Worm (Caenorhabditis elegans) whole organism, L4 larva: Measurements from ENCODE around the gene K01A6.4.

Experiments
- D1046.2 ChIP-seq: fragments of 200-800 bp; sonication (Bioruptor generic); IDR thresholded peaks from 2 replicates; pipeline ENCODE4 v1.3.6; 2022; ENCODE audit warnings: missing genetic modification characterization, missing compliant biosample characterization
- F44E2.7 ChIP-seq: fragments of 200-800 bp; sonication (Bioruptor generic); IDR thresholded peaks from 2 replicates; pipeline ENCODE4 v2.1.2; 2022; ENCODE audit warnings: missing genetic modification characterization, missing compliant biosample characterization
- T26A8.4 ChIP-seq: fragments of 200-800 bp; sonication (Bioruptor generic); IDR thresholded peaks from 2 replicates; pipeline ENCODE4 v1.3.6; 2022; ENCODE audit warnings: missing genetic modification characterization, missing compliant biosample characterization
- Y105C5A.15 ChIP-seq: fragments of 200-800 bp; sonication (Bioruptor generic); IDR thresholded peaks from 2 replicates; pipeline ENCODE4 v1.3.6; 2022; ENCODE audit warnings: missing genetic modification characterization, missing compliant biosample characterization
- ZK337.2 ChIP-seq: fragments of 200-800 bp; sonication (Bioruptor generic); IDR thresholded peaks from 2 replicates; pipeline ENCODE4 v1.3.6; 2022; ENCODE audit warnings: missing genetic modification reagents, missing genetic modification characterization, missing compliant biosample characterization
- ZK546.5 ChIP-seq, 2 experiments: sonication (generic microtip); optimal IDR thresholded peaks; 2 replicates each; lab custom pipeline; 2017; ENCODE audit warnings: missing biosample characterization in 2 of 2, missing genetic modification characterization in 2 of 2
- aha-1 ChIP-seq: fragments of 150-350 bp; peaks from one replicate; lab custom pipeline; 2014; ENCODE audit warnings: missing biosample characterization, missing genetic modification characterization
- ama-1 ChIP-seq: fragments of 150-350 bp; optimal IDR thresholded peaks from 2 replicates; lab custom pipeline; 2014; ENCODE audit warnings: inconsistent platforms, mixed read lengths
- arid-1 ChIP-seq: fragments of 200-800 bp; sonication (Bioruptor generic); conservative IDR thresholded peaks from 2 replicates; pipeline ENCODE4 v1.3.6; 2022; ENCODE audit warnings: missing genetic modification reagents, missing genetic modification characterization, missing compliant biosample characterization
- ceh-20 ChIP-seq: fragments of 200-800 bp; sonication (Bioruptor generic); IDR thresholded peaks from 2 replicates; pipeline ENCODE4 v1.3.6; 2022; ENCODE audit warnings: missing genetic modification reagents, missing genetic modification characterization, missing compliant biosample characterization
- ceh-28 ChIP-seq: fragments of 150-350 bp; optimal IDR thresholded peaks from 2 replicates; lab custom pipeline; 2014; ENCODE audit warnings: missing biosample characterization, missing genetic modification reagents, missing genetic modification characterization
- ceh-44 ChIP-seq: fragments of 200-800 bp; sonication (Bioruptor generic); IDR thresholded peaks from 2 replicates; pipeline ENCODE4 v1.3.6; 2022; ENCODE audit warnings: missing genetic modification reagents, missing genetic modification characterization, missing compliant biosample characterization
- ceh-62 ChIP-seq: sonication (generic microtip); optimal IDR thresholded peaks from 2 replicates; lab custom pipeline; 2017; ENCODE audit warnings: missing biosample characterization, missing genetic modification characterization
- ctbp-1 ChIP-seq: fragments of 200-800 bp; sonication (Bioruptor generic); IDR thresholded peaks from 2 replicates; pipeline ENCODE4 v1.3.6; 2022; ENCODE audit warnings: missing genetic modification reagents, missing genetic modification characterization, missing compliant biosample characterization
- daf-12 ChIP-seq: fragments of 150-350 bp; optimal IDR thresholded peaks from 2 replicates; lab custom pipeline; 2014; ENCODE audit warnings: missing biosample characterization, missing genetic modification reagents, missing genetic modification characterization
- daf-16 ChIP-seq, 3 experiments: sonication (generic microtip); optimal IDR thresholded peaks; 2 replicates each; lab custom pipeline; 2016 to 2017; ENCODE audit warnings: missing genetic modification characterization in 3 of 3, missing genetic modification reagents in 3 of 3, mild to moderate bottlenecking in 2 of 3, missing compliant biosample characterization in 2 of 3, missing biosample characterization in 1 of 3, moderate library complexity in 1 of 3
- dmd-9 ChIP-seq: fragments of 200-800 bp; sonication (Bioruptor generic); IDR thresholded peaks from 2 replicates; pipeline ENCODE4 v1.3.6; 2022; ENCODE audit warnings: missing genetic modification reagents, missing genetic modification characterization, missing compliant biosample characterization
- dpl-1 ChIP-seq: fragments of 150-350 bp; optimal IDR thresholded peaks from 2 replicates; lab custom pipeline; 2014; ENCODE audit warnings: missing biosample characterization, missing genetic modification reagents, missing genetic modification characterization
- egl-27 ChIP-seq: sonication (generic microtip); optimal IDR thresholded peaks from 3 replicates; lab custom pipeline; 2017; ENCODE audit warnings: missing biosample characterization, missing genetic modification reagents, missing genetic modification characterization
- fkh-10 ChIP-seq: fragments of 150-350 bp; optimal IDR thresholded peaks from 2 replicates; lab custom pipeline; 2014; ENCODE audit warnings: missing biosample characterization, missing genetic modification reagents, missing genetic modification characterization
- fos-1 ChIP-seq: fragments of 150-350 bp; optimal IDR thresholded peaks from 2 replicates; lab custom pipeline; 2014; ENCODE audit warnings: missing biosample characterization, missing genetic modification characterization
- hlh-11 ChIP-seq: fragments of 200-800 bp; sonication (Bioruptor generic); optimal IDR thresholded peaks from 2 replicates; lab custom pipeline; 2018; ENCODE audit warnings: mild to moderate bottlenecking, missing genetic modification characterization, missing compliant biosample characterization
- hlh-30 ChIP-seq: sonication (generic microtip); optimal IDR thresholded peaks from 2 replicates; lab custom pipeline; 2017; ENCODE audit warnings: antibody characterized with exemption, mild to moderate bottlenecking, missing genetic modification characterization, missing compliant biosample characterization; ENCODE audit not compliant: insufficient read depth
- lin-1 ChIP-seq: fragments of 200-800 bp; sonication (Bioruptor generic); IDR thresholded peaks from 2 replicates; pipeline ENCODE4 v1.3.6; 2022; ENCODE audit warnings: missing genetic modification reagents, missing genetic modification characterization, missing compliant biosample characterization
- lin-13 ChIP-seq: fragments of 150-350 bp; optimal IDR thresholded peaks from 2 replicates; lab custom pipeline; 2014; ENCODE audit warnings: missing biosample characterization, missing genetic modification reagents, missing genetic modification characterization
- lin-15B ChIP-seq: fragments of 150-350 bp; sonication (generic microtip); optimal IDR thresholded peaks from 3 replicates; lab custom pipeline; 2014; ENCODE audit warnings: missing biosample characterization, missing genetic modification characterization
- lin-38 ChIP-seq: fragments of 200-800 bp; sonication (Bioruptor generic); IDR thresholded peaks from 2 replicates; pipeline ENCODE4 v1.3.6; 2022; ENCODE audit warnings: missing genetic modification reagents, missing genetic modification characterization, missing compliant biosample characterization
- lir-3 ChIP-seq: sonication (generic microtip); optimal IDR thresholded peaks from 2 replicates; lab custom pipeline; 2016; ENCODE audit warnings: mild to moderate bottlenecking, missing genetic modification characterization, missing compliant biosample characterization
- madf-9 ChIP-seq: fragments of 200-800 bp; sonication (Bioruptor generic); conservative IDR thresholded peaks from 2 replicates; pipeline ENCODE4 v1.3.6; 2022; ENCODE audit warnings: missing genetic modification reagents, missing genetic modification characterization, missing compliant biosample characterization
- mdl-1 ChIP-seq, 2 experiments: fragments of 150-350 bp in 1 of 2; sonication (generic microtip) in 1 of 2; optimal IDR thresholded peaks; 2 replicates each; lab custom pipeline; 2014 to 2017; ENCODE audit warnings: missing biosample characterization in 2 of 2, missing genetic modification characterization in 2 of 2
- mdt-29 ChIP-seq: fragments of 200-800 bp; sonication (Bioruptor generic); IDR thresholded peaks from 2 replicates; pipeline ENCODE4 v1.3.6; 2022; ENCODE audit warnings: missing genetic modification reagents, missing genetic modification characterization, missing compliant biosample characterization
- mes-2 ChIP-seq: sonication (generic microtip); optimal IDR thresholded peaks from 2 replicates; lab custom pipeline; 2016; ENCODE audit warnings: missing genotype, mild to moderate bottlenecking, missing genetic modification characterization, missing compliant biosample characterization; ENCODE audit not compliant: poor library complexity, severe bottlenecking
- mxl-2 ChIP-seq: fragments of 200-800 bp; sonication (Bioruptor generic); conservative IDR thresholded peaks from 2 replicates; pipeline ENCODE4 v1.3.6; 2022; ENCODE audit warnings: missing genetic modification reagents, missing genetic modification characterization, missing compliant biosample characterization
- mxl-3 ChIP-seq: fragments of 200-800 bp; sonication (Bioruptor generic); optimal IDR thresholded peaks from 2 replicates; lab custom pipeline; 2018; ENCODE audit warnings: mild to moderate bottlenecking, missing genetic modification characterization, missing compliant biosample characterization
- nhr-10 ChIP-seq: fragments of 150-350 bp; optimal IDR thresholded peaks from 2 replicates; lab custom pipeline; 2014; ENCODE audit warnings: missing biosample characterization, missing genetic modification characterization
- nhr-25 ChIP-seq: sonication (generic microtip); optimal IDR thresholded peaks from 2 replicates; lab custom pipeline; 2017; ENCODE audit warnings: missing genetic modification characterization, mild to moderate bottlenecking, missing compliant biosample characterization, antibody characterized with exemption, moderate library complexity, borderline replicate concordance; ENCODE audit not compliant: insufficient read depth
- nhr-41 ChIP-seq: fragments of 200-800 bp; sonication (Bioruptor generic); IDR thresholded peaks from 2 replicates; pipeline ENCODE4 v1.3.6; 2022; ENCODE audit warnings: missing genetic modification reagents, missing genetic modification characterization, missing compliant biosample characterization
- nhr-42 ChIP-seq: fragments of 200-800 bp; sonication (Bioruptor generic); IDR thresholded peaks from 2 replicates; pipeline ENCODE4 v1.3.6; 2022; ENCODE audit warnings: missing genetic modification characterization, missing compliant biosample characterization
- nhr-6 ChIP-seq: fragments of 150-350 bp; optimal IDR thresholded peaks from 2 replicates; lab custom pipeline; 2014; ENCODE audit warnings: missing biosample characterization, missing genetic modification characterization
- pha-4 ChIP-seq, 2 experiments: fragments of 150-350 bp in 1 of 2; fragments of 200-800 bp in 1 of 2; sonication (Bioruptor generic) in 1 of 2; IDR thresholded peaks in 1 of 2; optimal IDR thresholded peaks in 1 of 2; 2 replicates each; pipeline versions ENCODE4 v1.3.6 to Lab custom; 2014 to 2022; ENCODE audit warnings: missing genetic modification characterization in 2 of 2, missing genetic modification reagents in 2 of 2, missing biosample characterization in 1 of 2, missing compliant biosample characterization in 1 of 2
- snpc-1.2 ChIP-seq: fragments of 200-800 bp; sonication (Bioruptor generic); IDR thresholded peaks from 2 replicates; pipeline ENCODE4 v1.3.6; 2022; ENCODE audit warnings: missing genetic modification reagents, missing genetic modification characterization, missing compliant biosample characterization
- snpc-4 ChIP-seq: fragments of 150-350 bp; optimal IDR thresholded peaks from 2 replicates; lab custom pipeline; 2014; ENCODE audit warnings: missing biosample characterization, missing genetic modification characterization
- tra-1 ChIP-seq: fragments of 200-800 bp; sonication (Bioruptor generic); IDR thresholded peaks from 2 replicates; pipeline ENCODE4 v1.3.6; 2022; ENCODE audit warnings: missing genetic modification reagents, missing genetic modification characterization, missing compliant biosample characterization
- unc-130 ChIP-seq: sonication (generic microtip); optimal IDR thresholded peaks from 2 replicates; lab custom pipeline; 2016; ENCODE audit warnings: missing genetic modification reagents, missing genetic modification characterization, missing compliant biosample characterization
- unc-39 ChIP-seq: sonication (generic microtip); optimal IDR thresholded peaks from 2 replicates; lab custom pipeline; 2017; ENCODE audit warnings: missing biosample characterization, missing genetic modification characterization
- unc-62 ChIP-seq, 3 experiments: fragments of 150-350 bp in 1 of 3; sonication (generic microtip); optimal IDR thresholded peaks in 2 of 3; peaks in 1 of 3; 1 replicate in 1 of 3; 2 replicates in 2 of 3; lab custom pipeline; 2014 to 2017; ENCODE audit warnings: missing biosample characterization in 3 of 3, missing genetic modification characterization in 3 of 3, missing genetic modification reagents in 3 of 3, missing genotype in 1 of 3
- vab-7 ChIP-seq: fragments of 200-800 bp; sonication (Bioruptor generic); IDR thresholded peaks from 2 replicates; pipeline ENCODE4 v1.3.6; 2022; ENCODE audit warnings: missing genetic modification reagents, missing genetic modification characterization, missing compliant biosample characterization
- zfp-2 ChIP-seq: sonication (generic microtip); optimal IDR thresholded peaks from 2 replicates; lab custom pipeline; 2016; ENCODE audit warnings: mild to moderate bottlenecking, missing genetic modification characterization, missing compliant biosample characterization
- zfp-3 ChIP-seq: fragments of 200-800 bp; sonication (Bioruptor generic); conservative IDR thresholded peaks from 2 replicates; pipeline ENCODE4 v1.3.6; 2022; ENCODE audit warnings: missing genetic modification reagents, missing genetic modification characterization, missing compliant biosample characterization
- zip-11 ChIP-seq: fragments of 200-800 bp; sonication (Bioruptor generic); IDR thresholded peaks from 2 replicates; pipeline ENCODE4 v1.3.6; 2022; ENCODE audit warnings: missing genetic modification characterization, missing compliant biosample characterization

Gene K01A6.4

ce11 chrIV:11765507-11765906 is 25.4 kb upstream of the K01A6.4 start (continued):
- TF ChIP-seq daf-16 (GFP tag; optimal IDR thresholded peaks at IDR 0.05; lab: Kevin White, UChicago) (no peak), daf-16 (tag; optimal IDR thresholded peaks at IDR 0.05; lab: Kevin White, UChicago) (no peak), unc-39 (tag; lab: Kevin White, UChicago) (no peak), egl-27 (tag; lab: Kevin White, UChicago) (no peak), madf-9 (no peak), nhr-42 (GFP tag; lab: Robert Waterston, UW) (no peak), snpc-4 (tag; lab: Kevin White, UChicago) (no peak), T26A8.4 (GFP tag; lab: Robert Waterston, UW) (no peak), zfp-3 (GFP tag; lab: Robert Waterston, UW) (no peak), tra-1 (no peak), nhr-41 (GFP tag; lab: Robert Waterston, UW) (no peak), lin-38 (no peak), mdt-29 (GFP tag; lab: Robert Waterston, UW) (no peak), ceh-62 (tag; lab: Kevin White, UChicago) (no peak), aha-1 (peak; percentile 74), lir-3 (no peak), lin-1 (GFP tag; lab: Robert Waterston, UW) (no peak), ceh-28 (tag; lab: Kevin White, UChicago) (peak; percentile 60), mxl-3 (GFP tag; lab: Kevin White, UChicago) (no peak), ctbp-1 (GFP tag; lab: Robert Waterston, UW) (peak; percentile 79), mes-2 (tag; lab: Kevin White, UChicago) (no peak), F44E2.7 (GFP tag; lab: Robert Waterston, UW) (no peak), nhr-25 (tag; lab: Kevin White, UChicago) (no peak), fos-1 (tag; lab: Kevin White, UChicago) (no peak), pha-4 (GFP tag; IDR thresholded peaks at IDR 0.05; lab: Robert Waterston, UW) (no peak), pha-4 (tag; optimal IDR thresholded peaks at IDR 0.05; lab: Kevin White, UChicago) (no peak), ama-1 (lab: Kevin White, UChicago) (no peak), dpl-1 (no peak), zfp-2 (tag; lab: Kevin White, UChicago) (no peak), Y105C5A.15 (GFP tag; lab: Robert Waterston, UW) (no peak), ceh-20 (GFP tag; lab: Robert Waterston, UW) (0 out of 2 replicates have a peak, but pooled peaks have one; percentile 49), lin-15B (tag; lab: Kevin White, UChicago) (no peak), ZK337.2 (no peak), ZK546.5 (tag; optimal IDR thresholded peaks at IDR 0.05; lab: Kevin White, UChicago) (no peak), mxl-2 (GFP tag; lab: Robert Waterston, UW) (no peak), unc-62 (GFP tag; optimal IDR thresholded peaks at IDR 0.05 in 1 of 2; lab: Kevin White, UChicago) (no peak), unc-62 (tag; optimal IDR thresholded peaks at IDR 0.05; lab: Kevin White, UChicago) (no peak), mdl-1 (tag; optimal IDR thresholded peaks at IDR 0.05; lab: Kevin White, UChicago) (peak in 1 of 2 experiments; percentile 58), dmd-9 (GFP tag; lab: Robert Waterston, UW) (no peak), hlh-30 (peak; percentile 71), unc-130 (GFP tag; lab: Kevin White, UChicago) (no peak), snpc-1.2 (GFP tag; lab: Robert Waterston, UW) (no peak), ceh-44 (GFP tag; lab: Robert Waterston, UW) (no peak), vab-7 (no peak), nhr-6 (no peak), lin-13 (no peak), D1046.2 (GFP tag; lab: Robert Waterston, UW) (no peak), arid-1 (no peak), zip-11 (GFP tag; lab: Robert Waterston, UW) (no peak), fkh-10 (peak; percentile 88), hlh-11 (tag; lab: Kevin White, UChicago) (peak; percentile 7), daf-12 (no peak), nhr-10 (no peak)
